Fruit fly (Drosophila melanogaster): ENCODE measurements around the gene CG6788.
"Not testable (repeated sequence)": the region's sequence is repeated elsewhere in the genome, so short reads cannot be mapped to it uniquely, and the experiment has no call there.

- TF ChIP-seq CG8478, pan, psq (optimal IDR thresholded peaks at IDR 0.05): not testable (repeated sequence)
Observed at dm6 chrX:17899402-17899801, 11.4 kb downstream of the CG6788 start, which contains the start of gene Gss2.

Data from whole organism.